Worm (Caenorhabditis elegans) whole organism, L3 larva: ENCODE data around the gene xbp-1.

ENCODE experiments used
- R02D3.7 ChIP-seq: fragments of 150-350 bp; optimal IDR thresholded peaks from 2 replicates; lab custom pipeline; 2014; ENCODE audit warnings: missing biosample characterization, missing genetic modification characterization
- aly-2 ChIP-seq: fragments of 150-350 bp; optimal IDR thresholded peaks from 2 replicates; lab custom pipeline; 2014; ENCODE audit warnings: missing biosample characterization, missing genetic modification characterization
- ama-1 ChIP-seq: fragments of 150-350 bp; optimal IDR thresholded peaks from 2 replicates; lab custom pipeline; 2018
- ceh-16 ChIP-seq: sonication (generic microtip); optimal IDR thresholded peaks from 2 replicates; lab custom pipeline; 2017; ENCODE audit warnings: missing biosample characterization, missing genetic modification characterization
- ceh-28 ChIP-seq: fragments of 150-350 bp; optimal IDR thresholded peaks from 2 replicates; lab custom pipeline; 2014; ENCODE audit warnings: missing biosample characterization, missing genetic modification reagents, missing genetic modification characterization
- daf-12 ChIP-seq: fragments of 150-350 bp; optimal IDR thresholded peaks from 2 replicates; lab custom pipeline; 2014; ENCODE audit warnings: missing biosample characterization, missing genetic modification reagents, missing genetic modification characterization
- egl-5 ChIP-seq: fragments of 150-350 bp; optimal IDR thresholded peaks from 2 replicates; lab custom pipeline; 2017; ENCODE audit warnings: missing biosample characterization, missing genetic modification reagents, missing genetic modification characterization, inconsistent platforms
- elt-1 ChIP-seq: fragments of 150-350 bp; optimal IDR thresholded peaks from 2 replicates; lab custom pipeline; 2014; ENCODE audit warnings: missing biosample characterization, missing genetic modification characterization
- elt-2 ChIP-seq: sonication (generic microtip); optimal IDR thresholded peaks from 2 replicates; lab custom pipeline; 2016; ENCODE audit warnings: missing genetic modification reagents, mild to moderate bottlenecking, missing genetic modification characterization, missing compliant biosample characterization
- elt-3 ChIP-seq, 3 experiments: fragments of 150-350 bp in 1 of 3; sonication (generic microtip) in 2 of 3; optimal IDR thresholded peaks; 2 replicates in 2 of 3; 4 replicates in 1 of 3; lab custom pipeline; 2014 to 2017; ENCODE audit warnings: missing biosample characterization in 3 of 3, missing genetic modification characterization in 3 of 3
- eor-1 ChIP-seq, 2 experiments: fragments of 150-350 bp; optimal IDR thresholded peaks; 2 replicates each; lab custom pipeline; 2014 to 2018; ENCODE audit warnings: missing biosample characterization in 2 of 2, missing genetic modification characterization in 2 of 2
- fos-1 ChIP-seq: fragments of 150-350 bp; optimal IDR thresholded peaks from 2 replicates; lab custom pipeline; 2014; ENCODE audit warnings: missing biosample characterization, missing genetic modification characterization
- hmg-11 ChIP-seq: sonication (generic microtip); optimal IDR thresholded peaks from 2 replicates; lab custom pipeline; 2016; ENCODE audit warnings: missing genetic modification characterization, missing compliant biosample characterization
- lin-15B ChIP-seq: fragments of 150-350 bp; optimal IDR thresholded peaks from 2 replicates; lab custom pipeline; 2014; ENCODE audit warnings: missing biosample characterization, missing genetic modification characterization
- lin-39 ChIP-seq: fragments of 150-350 bp; optimal IDR thresholded peaks from 2 replicates; lab custom pipeline; 2018; ENCODE audit warnings: missing biosample characterization, missing genetic modification reagents, missing genetic modification characterization
- lsy-12 ChIP-seq: sonication (generic microtip); optimal IDR thresholded peaks from 2 replicates; lab custom pipeline; 2016; ENCODE audit warnings: mild to moderate bottlenecking, missing genetic modification characterization, missing compliant biosample characterization
- mdl-1 ChIP-seq: fragments of 150-350 bp; optimal IDR thresholded peaks from 2 replicates; lab custom pipeline; 2014; ENCODE audit warnings: missing biosample characterization, missing genetic modification characterization
- nfya-1 ChIP-seq: sonication (generic microtip); optimal IDR thresholded peaks from 2 replicates; lab custom pipeline; 2017; ENCODE audit warnings: missing genetic modification characterization, mild to moderate bottlenecking, missing compliant biosample characterization, antibody characterized with exemption, moderate library complexity; ENCODE audit not compliant: insufficient read depth
- nhr-237 ChIP-seq: fragments of 150-350 bp; optimal IDR thresholded peaks from 2 replicates; lab custom pipeline; 2014; ENCODE audit warnings: missing biosample characterization, missing genetic modification characterization
- nhr-25 ChIP-seq: sonication (generic microtip); optimal IDR thresholded peaks from 2 replicates; lab custom pipeline; 2017; ENCODE audit warnings: missing biosample characterization, missing genetic modification characterization
- nhr-67 ChIP-seq: fragments of 150-350 bp; optimal IDR thresholded peaks from 2 replicates; lab custom pipeline; 2014; ENCODE audit warnings: missing biosample characterization, missing genetic modification characterization
- nhr-76 ChIP-seq: fragments of 150-350 bp; sonication (generic microtip); optimal IDR thresholded peaks from 5 replicates; lab custom pipeline; 2014; ENCODE audit warnings: missing biosample characterization, missing genetic modification characterization
- nhr-77 ChIP-seq: fragments of 150-350 bp; optimal IDR thresholded peaks from 2 replicates; lab custom pipeline; 2014; ENCODE audit warnings: missing biosample characterization, missing genetic modification characterization
- pha-4 ChIP-seq: fragments of 150-350 bp; optimal IDR thresholded peaks from 2 replicates; lab custom pipeline; 2014; ENCODE audit warnings: missing biosample characterization, missing genetic modification reagents, missing genetic modification characterization
- pqm-1 ChIP-seq: fragments of 150-350 bp; optimal IDR thresholded peaks from 2 replicates; lab custom pipeline; 2017; ENCODE audit warnings: missing biosample characterization, missing genetic modification characterization, inconsistent platforms
- sea-2 ChIP-seq: fragments of 150-350 bp; sonication (generic microtip); optimal IDR thresholded peaks from 4 replicates; lab custom pipeline; 2014; ENCODE audit warnings: missing biosample characterization, missing genetic modification reagents, missing genetic modification characterization
- skn-1 ChIP-seq: fragments of 150-350 bp; optimal IDR thresholded peaks from 2 replicates; lab custom pipeline; 2014; ENCODE audit warnings: missing biosample characterization, missing genetic modification characterization
- snpc-4 ChIP-seq: fragments of 150-350 bp; optimal IDR thresholded peaks from 2 replicates; lab custom pipeline; 2014; ENCODE audit warnings: missing biosample characterization, missing genetic modification characterization
- tbx-2 ChIP-seq: sonication (generic microtip); optimal IDR thresholded peaks from 2 replicates; lab custom pipeline; 2016; ENCODE audit warnings: mild to moderate bottlenecking, missing genetic modification characterization, missing compliant biosample characterization
- unc-62 ChIP-seq: fragments of 150-350 bp; sonication (generic microtip); optimal IDR thresholded peaks from 4 replicates; lab custom pipeline; 2014; ENCODE audit warnings: missing biosample characterization, missing genetic modification reagents, missing genetic modification characterization
- zag-1 ChIP-seq: fragments of 150-350 bp; optimal IDR thresholded peaks from 2 replicates; lab custom pipeline; 2014; ENCODE audit warnings: missing biosample characterization, missing genetic modification characterization
- ztf-11 ChIP-seq: fragments of 150-350 bp; optimal IDR thresholded peaks from 2 replicates; lab custom pipeline; 2014; ENCODE audit warnings: missing biosample characterization, missing genetic modification characterization

The xbp-1 gene

DNA sequence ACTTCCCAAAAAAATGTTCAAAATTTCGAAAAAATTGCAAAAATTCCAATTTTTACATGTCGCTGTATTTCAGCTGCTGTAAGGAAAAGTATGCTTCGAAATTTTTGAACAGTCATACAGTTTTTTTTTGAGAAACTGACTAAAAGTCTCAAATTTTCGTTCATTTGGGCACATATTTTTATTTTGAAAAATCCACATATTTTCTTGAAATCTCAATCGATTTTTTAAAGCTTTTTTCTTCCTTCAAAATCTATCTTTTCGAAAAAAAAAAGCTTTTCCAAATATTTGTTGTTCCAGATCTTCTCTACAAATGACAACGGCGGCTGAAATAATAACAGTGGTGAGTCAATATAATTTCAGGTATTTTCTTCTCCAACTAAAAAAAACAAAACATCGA is 3.4 kb downstream of the xbp-1 start, which contains the start of gene asd-1:
TSS of gene asd-1 (plus strand) at position 298 of the 397 bp plus-strand sequence.
- TF ChIP-seq snpc-4 (no peak), nhr-25 (tag; lab: Kevin White, UChicago) (no peak)
- TF ChIP-seq, all 47 proteins: peak for 0

DNA sequence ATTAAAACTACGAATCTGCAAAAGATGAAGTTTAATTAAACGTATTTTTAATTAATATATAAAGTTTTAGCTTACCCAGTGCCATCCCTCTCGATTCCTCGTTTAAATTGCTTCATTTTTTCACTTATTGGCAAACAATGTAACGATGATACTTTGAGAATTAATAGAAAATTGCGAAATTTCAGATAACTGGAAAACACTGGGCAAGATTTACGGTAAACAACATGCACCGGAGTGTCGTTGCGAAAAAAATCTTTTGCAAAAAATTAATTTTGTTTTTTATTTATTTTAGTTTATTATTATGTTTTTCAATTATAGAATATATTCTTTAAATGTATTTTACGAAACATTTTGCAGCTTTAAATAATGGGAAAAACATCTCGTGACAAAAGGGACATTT is 10.5 kb downstream of the xbp-1 start, which contains the start of the genes pelo-1 and R74.7:
TSS of gene pelo-1 (minus strand) at position 151 of the 400 bp plus-strand sequence.
TSS of gene R74.7 (plus strand) at position 358 of the 400 bp plus-strand sequence.
- peak; percentile 88 for TF ChIP-seq R02D3.7 (tag; lab: Kevin White, UChicago)
- TF ChIP-seq lin-15B, result peak; percentile 48
- no peak for TF ChIP-seq nhr-25 (tag; lab: Kevin White, UChicago)
- peak; percentile 43 for TF ChIP-seq nfya-1 (tag; lab: Kevin White, UChicago)
- TF ChIP-seq lsy-12 (tag; lab: Kevin White, UChicago), result no peak
- peak; percentile 64 for TF ChIP-seq pha-4 (tag; lab: Kevin White, UChicago)
- TF ChIP-seq, all 47 proteins: peak for 4

ce11 chrIII:4204964-4205363 is 11.4 kb downstream of the xbp-1 start:
- no peak for TF ChIP-seq hmg-11 (tag; lab: Kevin White, UChicago)
- no peak for TF ChIP-seq skn-1 (tag; lab: Kevin White, UChicago)
- TF ChIP-seq lin-39, result no peak
- TF ChIP-seq nhr-76 (tag; lab: Kevin White, UChicago), result no peak
- TF ChIP-seq nhr-77 (tag; lab: Kevin White, UChicago), result no peak
- TF ChIP-seq egl-5 (tag; lab: Kevin White, UChicago), result no peak
- no peak for TF ChIP-seq ceh-16
- TF ChIP-seq tbx-2 (tag; lab: Kevin White, UChicago), result no peak
- TF ChIP-seq elt-1, result no peak
- no peak for TF ChIP-seq fos-1
- TF ChIP-seq snpc-4, result no peak
- TF ChIP-seq ztf-11 (tag; lab: Kevin White, UChicago), result no peak
- no peak for TF ChIP-seq lsy-12 (tag; lab: Kevin White, UChicago)
- no peak for TF ChIP-seq eor-1 (tag; optimal IDR thresholded peaks at IDR 0.05; lab: Kevin White, UChicago)
- TF ChIP-seq unc-62 (GFP tag; lab: Kevin White, UChicago), result no peak
- TF ChIP-seq pqm-1 (tag; lab: Kevin White, UChicago), result no peak
- TF ChIP-seq ceh-28 (tag; lab: Kevin White, UChicago), result no peak
- TF ChIP-seq nhr-67, result no peak
- TF ChIP-seq zag-1 (tag; lab: Kevin White, UChicago), result no peak

DNA sequence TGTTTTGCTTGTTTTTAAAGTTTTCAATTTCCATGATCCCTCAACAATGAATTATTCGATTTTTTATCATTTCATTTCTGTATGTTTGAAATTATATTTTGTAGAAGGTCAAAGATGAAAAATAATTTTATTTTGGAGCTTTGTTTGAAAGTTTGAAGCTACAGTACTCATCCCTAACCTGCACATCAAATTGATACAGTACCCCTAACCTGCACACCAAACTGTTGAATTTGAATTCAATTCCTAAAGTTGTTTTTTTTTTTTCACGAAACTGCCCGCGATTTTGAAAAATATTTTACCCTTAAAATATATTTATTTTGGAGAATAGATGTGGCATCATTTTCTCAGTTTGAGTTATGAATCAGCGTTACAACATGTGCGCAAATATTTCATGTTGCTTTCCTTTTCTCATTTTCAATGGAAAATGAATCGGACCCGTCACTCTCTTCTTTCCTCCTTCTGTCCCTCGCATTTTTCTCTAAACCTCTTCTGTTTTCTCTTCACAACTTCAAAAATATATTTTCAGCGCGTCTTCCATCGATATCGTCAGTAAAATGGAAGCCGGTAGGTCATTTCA is 12.2 kb downstream of the xbp-1 start, which contains the start of gene R74.8:
TSS of gene R74.8 (plus strand) at position 527 of the 577 bp plus-strand sequence.
- no peak for TF ChIP-seq fos-1
- TF ChIP-seq aly-2 (tag; lab: Kevin White, UChicago), result no peak
- TF ChIP-seq elt-3 (tag; optimal IDR thresholded peaks at IDR 0.05; lab: Kevin White, UChicago), result no peak
- peak; percentile 11 for TF ChIP-seq nfya-1 (tag; lab: Kevin White, UChicago)
- no peak for TF ChIP-seq sea-2 (GFP tag; lab: Kevin White, UChicago)
- TF ChIP-seq mdl-1 (tag; lab: Kevin White, UChicago), result no peak
- TF ChIP-seq elt-1, result no peak

- TF ChIP-seq lin-39, result no peak
- no peak for TF ChIP-seq daf-12 (tag; lab: Kevin White, UChicago)
- TF ChIP-seq nhr-237 (tag; lab: Kevin White, UChicago), result no peak
- no peak for TF ChIP-seq aly-2 (tag; lab: Kevin White, UChicago)
These were observed 14.6 kb downstream of the xbp-1 start for ce11 chrIII:4208210-4208609.

DNA sequence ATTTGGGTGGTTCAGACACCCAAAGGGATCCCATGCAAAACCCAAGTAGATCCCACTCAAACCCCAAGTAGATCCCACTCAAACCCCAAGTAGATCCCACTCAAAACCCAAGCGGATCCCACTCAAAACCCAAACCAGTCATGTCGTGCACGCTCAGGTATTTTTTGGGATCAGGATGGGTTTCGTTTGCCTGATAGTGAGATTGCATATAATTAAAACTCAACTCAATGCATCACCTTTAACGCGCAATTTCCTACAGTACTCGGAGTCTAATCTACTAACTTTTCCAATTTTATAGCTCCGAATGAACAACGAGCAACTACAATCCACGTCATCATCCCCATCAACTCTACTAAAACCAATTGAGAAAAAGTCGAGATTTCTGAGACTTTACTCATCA is 15.6 kb downstream of the xbp-1 start, which contains the start of gene phlp-2:
TSS of gene phlp-2 (plus strand) at position 301 of the 400 bp plus-strand sequence.
- no peak for TF ChIP-seq fos-1
- no peak for TF ChIP-seq skn-1 (tag; lab: Kevin White, UChicago)
- TF ChIP-seq elt-3 (tag; optimal IDR thresholded peaks at IDR 0.05; lab: Kevin White, UChicago), result no peak
- no peak for TF ChIP-seq elt-2 (tag; lab: Kevin White, UChicago)
- TF ChIP-seq pqm-1 (tag; lab: Kevin White, UChicago), result no peak
- no peak for TF ChIP-seq R02D3.7 (tag; lab: Kevin White, UChicago)
- no peak for TF ChIP-seq ama-1 (lab: Kevin White, UChicago)
- TF ChIP-seq ceh-16, result no peak
- no peak for TF ChIP-seq aly-2 (tag; lab: Kevin White, UChicago)
